Fruit fly (Drosophila melanogaster) whole organism, embryonic: Measurements from ENCODE around the gene CG17717.

Source experiments
- Atf6 ChIP-seq: fragments of 200-800 bp; sonication (Bioruptor generic); IDR thresholded peaks from 2 replicates; pipeline ENCODE4 v1.3.6; 2022; ENCODE audit warnings: missing biosample characterization, missing genetic modification characterization
- CG10147 ChIP-seq: fragments of 200-800 bp; sonication (Bioruptor generic); optimal IDR thresholded peaks from 2 replicates; lab custom pipeline; 2019; ENCODE audit warnings: missing biosample characterization, mild to moderate bottlenecking, missing genetic modification characterization, moderate library complexity
- CG10543 ChIP-seq: fragments of 200-800 bp; sonication (Bioruptor generic); optimal IDR thresholded peaks from 3 replicates; lab custom pipeline; 2017; ENCODE audit warnings: missing biosample characterization, mild to moderate bottlenecking, missing genetic modification characterization, moderate library complexity
- CG10654 ChIP-seq: fragments of 200-800 bp; sonication (Bioruptor generic); optimal IDR thresholded peaks from 2 replicates; lab custom pipeline; 2016; ENCODE audit warnings: missing biosample characterization, missing genetic modification characterization
- CG12104 ChIP-seq: fragments of 200-800 bp; sonication (Bioruptor generic); optimal IDR thresholded peaks from 3 replicates; lab custom pipeline; 2016; ENCODE audit warnings: missing biosample characterization, missing genetic modification characterization
- CG12155 ChIP-seq: fragments of 200-800 bp; sonication (Bioruptor generic); optimal IDR thresholded peaks from 3 replicates; lab custom pipeline; 2016; ENCODE audit warnings: missing biosample characterization, missing genetic modification characterization
- CG13424 ChIP-seq: fragments of 200-800 bp; sonication (Bioruptor generic); optimal IDR thresholded peaks from 2 replicates; lab custom pipeline; 2019; ENCODE audit warnings: missing biosample characterization, mild to moderate bottlenecking, missing genetic modification characterization, moderate library complexity
- CG13624 ChIP-seq: fragments of 200-800 bp; sonication (Bioruptor generic); optimal IDR thresholded peaks from 2 replicates; lab custom pipeline; 2016; ENCODE audit warnings: missing biosample characterization, missing genetic modification characterization
- CG14441 ChIP-seq: fragments of 200-800 bp; sonication (Bioruptor generic); IDR thresholded peaks from 2 replicates; pipeline ENCODE4 v1.3.6; 2022; ENCODE audit warnings: missing biosample characterization, missing genetic modification characterization
- CG16779 ChIP-seq: fragments of 200-800 bp; sonication (Bioruptor generic); IDR thresholded peaks from 2 replicates; pipeline ENCODE4 v1.3.6; 2022; ENCODE audit warnings: missing biosample characterization, missing genetic modification characterization
- CG18619 ChIP-seq: fragments of 200-800 bp; sonication (Bioruptor generic); optimal IDR thresholded peaks from 3 replicates; lab custom pipeline; 2017; ENCODE audit warnings: missing biosample characterization, mild to moderate bottlenecking, missing genetic modification characterization
- CG2889 ChIP-seq: fragments of 200-800 bp; sonication (Bioruptor generic); IDR thresholded peaks from 3 replicates; pipeline ENCODE4 v1.3.6; 2022; ENCODE audit warnings: missing biosample characterization, missing genetic modification characterization
- CG31365 ChIP-seq: fragments of 200-800 bp; sonication (Bioruptor generic); optimal IDR thresholded peaks from 2 replicates; lab custom pipeline; 2018; ENCODE audit warnings: missing biosample characterization, mild to moderate bottlenecking, missing genetic modification characterization
- CG4282 ChIP-seq: fragments of 200-800 bp; sonication (Bioruptor generic); optimal IDR thresholded peaks from 2 replicates; lab custom pipeline; 2016; ENCODE audit warnings: missing biosample characterization, missing genetic modification characterization
- CG4617 ChIP-seq: fragments of 200-800 bp; sonication (Bioruptor generic); optimal IDR thresholded peaks from 3 replicates; lab custom pipeline; 2016; ENCODE audit warnings: missing biosample characterization, missing genetic modification characterization, borderline replicate concordance
- CG8281 ChIP-seq: fragments of 200-800 bp; sonication (Bioruptor generic); optimal IDR thresholded peaks from 2 replicates; lab custom pipeline; 2018; ENCODE audit warnings: missing biosample characterization, mild to moderate bottlenecking, missing genetic modification characterization, moderate library complexity
- D19A ChIP-seq: fragments of 200-800 bp; optimal IDR thresholded peaks from 3 replicates; lab custom pipeline; 2019; ENCODE audit warnings: missing biosample characterization, mild to moderate bottlenecking, missing genetic modification characterization, moderate library complexity
- Drgx ChIP-seq: fragments of 200-800 bp; sonication (Bioruptor generic); IDR thresholded peaks from 2 replicates; pipeline ENCODE4 v1.3.6; 2022; ENCODE audit warnings: missing biosample characterization, missing genetic modification characterization
- H2.0 ChIP-seq: fragments of 200-800 bp; sonication (Bioruptor generic); IDR thresholded peaks from 2 replicates; pipeline ENCODE4 v1.3.6; 2022; ENCODE audit warnings: missing biosample characterization, missing genetic modification characterization
- Hand ChIP-seq: fragments of 200-800 bp; sonication (Bioruptor generic); optimal IDR thresholded peaks from 2 replicates; lab custom pipeline; 2017; ENCODE audit warnings: mild to moderate bottlenecking, missing biosample characterization, missing genetic modification reagents, missing genetic modification characterization
- NC2β ChIP-seq: fragments of 200-800 bp; sonication (Bioruptor generic); optimal IDR thresholded peaks from 2 replicates; lab custom pipeline; 2016; ENCODE audit warnings: missing biosample characterization, missing genetic modification characterization
- Nf-YB ChIP-seq: fragments of 200-800 bp; sonication (Bioruptor generic); optimal IDR thresholded peaks from 3 replicates; lab custom pipeline; 2019; ENCODE audit warnings: missing biosample characterization, mild to moderate bottlenecking, missing genetic modification characterization, moderate library complexity
- NfI ChIP-seq: fragments of 200-800 bp; sonication (Bioruptor generic); optimal IDR thresholded peaks from 3 replicates; lab custom pipeline; 2018; ENCODE audit warnings: missing biosample characterization, mild to moderate bottlenecking, missing genetic modification characterization, moderate library complexity
- Oli ChIP-seq: fragments of 200-800 bp; sonication (Bioruptor generic); optimal IDR thresholded peaks from 2 replicates; lab custom pipeline; 2018; ENCODE audit warnings: missing biosample characterization, mild to moderate bottlenecking, missing genetic modification characterization, moderate library complexity
- Sox102F ChIP-seq: fragments of 200-800 bp; sonication (Bioruptor generic); optimal IDR thresholded peaks from 2 replicates; lab custom pipeline; 2018; ENCODE audit warnings: missing biosample characterization, mild to moderate bottlenecking, missing genetic modification characterization, moderate library complexity
- Sry-β ChIP-seq: fragments of 200-800 bp; sonication (Bioruptor generic); optimal IDR thresholded peaks from 2 replicates; lab custom pipeline; 2018; ENCODE audit warnings: missing biosample characterization, mild to moderate bottlenecking, missing genetic modification characterization, moderate library complexity
- Trl ChIP-seq, 3 experiments: fragments of >200 bp in 2 of 3; fragments of 200-800 bp in 1 of 3; sonication (Bioruptor generic) in 1 of 3; optimal IDR thresholded peaks; 2 replicates in 1 of 3; 3 replicates in 2 of 3; lab custom pipeline; 2016 to 2017; ENCODE audit warnings: missing biosample characterization in 1 of 3, missing genetic modification characterization in 1 of 3
- az2 ChIP-seq: fragments of 200-800 bp; sonication (Bioruptor generic); optimal IDR thresholded peaks from 3 replicates; lab custom pipeline; 2016; ENCODE audit warnings: missing biosample characterization, missing genetic modification characterization
- bab2 ChIP-seq: fragments of 200-800 bp; sonication (Bioruptor generic); optimal IDR thresholded peaks from 2 replicates; lab custom pipeline; 2016; ENCODE audit warnings: missing biosample characterization, missing genetic modification characterization
- bsh ChIP-seq, 2 experiments: fragments of 200-800 bp; sonication (Bioruptor generic); optimal IDR thresholded peaks; 2 replicates each; lab custom pipeline; 2017 to 2018; ENCODE audit warnings: mild to moderate bottlenecking in 2 of 2, missing biosample characterization in 2 of 2, missing genetic modification characterization in 2 of 2, moderate library complexity in 1 of 2
- chinmo ChIP-seq: fragments of 200-800 bp; sonication (Bioruptor generic); IDR thresholded peaks from 4 replicates; pipeline ENCODE4 v1.3.6; 2022; ENCODE audit warnings: missing biosample characterization, missing genetic modification characterization; ENCODE audit not compliant: partially characterized antibody
- chn ChIP-seq: fragments of 200-800 bp; sonication (Bioruptor generic); optimal IDR thresholded peaks from 2 replicates; lab custom pipeline; 2016; ENCODE audit warnings: missing biosample characterization, missing genetic modification characterization
- dan ChIP-seq: fragments of 200-800 bp; sonication (Bioruptor generic); IDR thresholded peaks from 2 replicates; pipeline ENCODE4 v1.3.6; 2022; ENCODE audit warnings: missing biosample characterization, missing genetic modification characterization
- dimm ChIP-seq: fragments of 200-800 bp; sonication (Bioruptor generic); IDR thresholded peaks from 2 replicates; pipeline ENCODE4 v1.3.6; 2022; ENCODE audit warnings: missing biosample characterization, missing genetic modification characterization
- dmrt11E ChIP-seq: fragments of 200-800 bp; sonication (Bioruptor generic); optimal IDR thresholded peaks from 3 replicates; lab custom pipeline; 2018; ENCODE audit warnings: missing biosample characterization, mild to moderate bottlenecking, missing genetic modification characterization, moderate library complexity
- dysf ChIP-seq: fragments of 200-800 bp; sonication (Bioruptor generic); IDR thresholded peaks from 3 replicates; pipeline ENCODE4 v1.3.6; 2022; ENCODE audit warnings: missing biosample characterization, missing genetic modification characterization
- fd3F ChIP-seq: fragments of 200-800 bp; sonication (Bioruptor generic); optimal IDR thresholded peaks from 2 replicates; lab custom pipeline; 2018; ENCODE audit warnings: missing biosample characterization, mild to moderate bottlenecking, missing genetic modification characterization, moderate library complexity
- gem ChIP-seq: fragments of 200-800 bp; sonication (Bioruptor generic); optimal IDR thresholded peaks from 2 replicates; lab custom pipeline; 2019; ENCODE audit warnings: missing biosample characterization, mild to moderate bottlenecking, missing genetic modification characterization, moderate library complexity
- gsb ChIP-seq: fragments of 200-800 bp; sonication (Bioruptor generic); IDR thresholded peaks from 2 replicates; pipeline ENCODE4 v1.3.6; 2022; ENCODE audit warnings: missing biosample characterization, missing genetic modification characterization
- ind ChIP-seq: fragments of 200-800 bp; sonication (Bioruptor generic); optimal IDR thresholded peaks from 3 replicates; lab custom pipeline; 2016; ENCODE audit warnings: missing biosample characterization, missing genetic modification characterization
- oc ChIP-seq: fragments of 200-800 bp; sonication (Bioruptor generic); optimal IDR thresholded peaks from 2 replicates; lab custom pipeline; 2018; ENCODE audit warnings: missing biosample characterization, mild to moderate bottlenecking, missing genetic modification characterization, moderate library complexity
- org-1 ChIP-seq: fragments of 200-800 bp; sonication (Bioruptor generic); optimal IDR thresholded peaks from 2 replicates; lab custom pipeline; 2017; ENCODE audit warnings: missing biosample characterization, missing genetic modification characterization
- prd ChIP-seq, 3 experiments: fragments of >200 bp in 2 of 3; fragments of 200-800 bp in 1 of 3; sonication (Bioruptor generic) in 1 of 3; optimal IDR thresholded peaks in 2 of 3; IDR thresholded peaks in 1 of 3; 2 replicates in 2 of 3; 3 replicates in 1 of 3; pipeline versions ENCODE4 v1.3.6 to Lab custom; 2017 to 2022; ENCODE audit warnings: missing biosample characterization in 1 of 3, missing genetic modification characterization in 1 of 3
- ro ChIP-seq: fragments of 200-800 bp; sonication (Bioruptor generic); IDR thresholded peaks from 2 replicates; pipeline ENCODE4 v1.3.6; 2022; ENCODE audit warnings: missing biosample characterization, missing genetic modification characterization
- sens ChIP-seq: fragments of 200-800 bp; sonication (Bioruptor generic); peaks from one replicate; lab custom pipeline; 2016; ENCODE audit warnings: missing biosample characterization, missing genetic modification characterization
- seq ChIP-seq: fragments of 200-800 bp; sonication (Bioruptor generic); IDR thresholded peaks from 2 replicates; pipeline ENCODE4 v1.3.6; 2022; ENCODE audit warnings: missing biosample characterization, missing genetic modification characterization
- tio ChIP-seq: fragments of 200-800 bp; sonication (Bioruptor generic); optimal IDR thresholded peaks from 2 replicates; lab custom pipeline; 2017; ENCODE audit warnings: missing biosample characterization, missing genetic modification characterization, inconsistent platforms
- twi ChIP-seq: fragments of 200-800 bp; optimal IDR thresholded peaks from 2 replicates; lab custom pipeline; 2019; ENCODE audit warnings: missing biosample characterization, mild to moderate bottlenecking, missing genetic modification characterization, moderate library complexity
- vvl ChIP-seq: fragments of 200-800 bp; sonication (Bioruptor generic); IDR thresholded peaks from 2 replicates; pipeline ENCODE4 v1.3.6; 2022; ENCODE audit warnings: missing biosample characterization, missing genetic modification characterization

The CG17717 gene

dm6 chrX:6617372-6617771, 28.3 kb downstream of the CG17717 start:
- no peak for TF ChIP-seq bab2 (GFP tag; lab: Kevin White, UChicago)
- no peak for TF ChIP-seq CG12104 (GFP tag; lab: Kevin White, UChicago)
- no peak for TF ChIP-seq ind (GFP tag; lab: Kevin White, UChicago)
- no peak for TF ChIP-seq CG10654 (GFP tag; lab: Kevin White, UChicago)
- no peak for TF ChIP-seq Nf-YB (GFP tag; lab: Kevin White, UChicago)
- no peak for TF ChIP-seq Hand (GFP tag; lab: Kevin White, UChicago)
- TF ChIP-seq Sry-β (GFP tag; lab: Kevin White, UChicago) = no peak
- TF ChIP-seq CG14441 (GFP tag; lab: Robert Waterston, UW) = no peak
- no peak for TF ChIP-seq Oli (tag; lab: Kevin White, UChicago)
- TF ChIP-seq Sox102F (GFP tag; lab: Kevin White, UChicago) = peak; percentile 0
- peak; percentile 9; the same call in 1 of the 2 replicates for TF ChIP-seq vvl
- no peak for TF ChIP-seq CG4617 (GFP tag; lab: Kevin White, UChicago)
- TF ChIP-seq chinmo (GFP tag; lab: Robert Waterston, UW) = no peak
- TF ChIP-seq CG13624 (GFP tag; lab: Kevin White, UChicago) = no peak
- TF ChIP-seq CG18619 (GFP tag; lab: Kevin White, UChicago) = no peak
- TF ChIP-seq NC2β (GFP tag; lab: Kevin White, UChicago) = no peak
- TF ChIP-seq bsh (GFP tag; optimal IDR thresholded peaks at IDR 0.05; lab: Kevin White, UChicago) = peak in 1 of 2 experiments; percentile 3
- peak; percentile 35; the same call in 1 of the 2 replicates for TF ChIP-seq Drgx (GFP tag; lab: Robert Waterston, UW)
- no peak for TF ChIP-seq twi (tag; lab: Kevin White, UChicago)
- TF ChIP-seq NfI (GFP tag; lab: Kevin White, UChicago) = no peak
- no peak for TF ChIP-seq Trl (optimal IDR thresholded peaks at IDR 0.05; lab: Kevin White, UChicago)
- TF ChIP-seq Trl (GFP tag; optimal IDR thresholded peaks at IDR 0.05; lab: Kevin White, UChicago) = no peak
- TF ChIP-seq gem (tag; lab: Kevin White, UChicago) = peak; percentile 10
- TF ChIP-seq CG8281 (tag; lab: Kevin White, UChicago) = no peak
- TF ChIP-seq ro (GFP tag; lab: Robert Waterston, UW) = no peak
- peak; percentile 33 for TF ChIP-seq sens (GFP tag; lab: Kevin White, UChicago)
- TF ChIP-seq fd3F (GFP tag; lab: Kevin White, UChicago) = no peak
- no peak for TF ChIP-seq D19A
- no peak for TF ChIP-seq prd (optimal IDR thresholded peaks at IDR 0.05; lab: Kevin White, UChicago)
- peak; percentile 10; the same call in 1 of the 3 replicates for TF ChIP-seq prd (GFP tag; IDR thresholded peaks at IDR 0.05; lab: Robert Waterston, UW)
- peak; percentile 4 for TF ChIP-seq dmrt11E (tag; lab: Kevin White, UChicago)

- peak; percentile 25 for TF ChIP-seq oc
- TF ChIP-seq CG31365 = no peak
- TF ChIP-seq CG13424 (tag; lab: Kevin White, UChicago) = peak; percentile 23
- TF ChIP-seq CG2889 (GFP tag; lab: Robert Waterston, UW) = no peak
- TF ChIP-seq dan (GFP tag; lab: Robert Waterston, UW) = no peak
- TF ChIP-seq seq (GFP tag; lab: Robert Waterston, UW) = 0 out of 2 replicates have a peak, but pooled peaks have one; percentile 20
- 0 out of 2 replicates have a peak, but pooled peaks have one; percentile 28 for TF ChIP-seq H2.0
- no peak for TF ChIP-seq CG4282
- TF ChIP-seq CG12104 (GFP tag; lab: Kevin White, UChicago) = peak; percentile 26
- no peak for TF ChIP-seq org-1 (GFP tag; lab: Kevin White, UChicago)
- peak; percentile 72 for TF ChIP-seq dysf (GFP tag; lab: Robert Waterston, UW)
- TF ChIP-seq dimm (GFP tag; lab: Robert Waterston, UW) = 0 out of 2 replicates have a peak, but pooled peaks have one; percentile 34
- peak; percentile 41 for TF ChIP-seq CG18619 (GFP tag; lab: Kevin White, UChicago)
- peak; percentile 9 for TF ChIP-seq az2 (GFP tag; lab: Kevin White, UChicago)
- peak; percentile 41 for TF ChIP-seq CG10147
- peak; percentile 34; the same call in 1 of the 2 replicates for TF ChIP-seq Atf6 (GFP tag; lab: Robert Waterston, UW)
- TF ChIP-seq CG12155 (GFP tag; lab: Kevin White, UChicago) = peak; percentile 28
- TF ChIP-seq tio (GFP tag; lab: Kevin White, UChicago) = peak; percentile 8
- peak; percentile 35 for TF ChIP-seq chn (GFP tag; lab: Kevin White, UChicago)
- no peak for TF ChIP-seq CG10543 (GFP tag; lab: Kevin White, UChicago)
- TF ChIP-seq CG16779 (GFP tag; lab: Robert Waterston, UW) = no peak
- TF ChIP-seq gsb (GFP tag; lab: Robert Waterston, UW) = no peak
Measured at dm6 chrX:6621566-6622006, 32.5 kb downstream of the CG17717 start.
